Worm (Caenorhabditis elegans) whole organism, L1 larva: ENCODE data around the gene K08F9.3.

Experiments used
- grh-1 ChIP-seq: fragments of 200-800 bp; sonication (Bioruptor generic); IDR thresholded peaks from 2 replicates; pipeline ENCODE4 v1.3.6; 2022; ENCODE audit warnings: missing genetic modification reagents, missing genetic modification characterization, missing compliant biosample characterization
- jun-1 ChIP-seq: fragments of 150-350 bp; optimal IDR thresholded peaks from 2 replicates; lab custom pipeline; 2014; ENCODE audit warnings: missing biosample characterization, missing genetic modification reagents, missing genetic modification characterization
- nhr-237 ChIP-seq: fragments of 150-350 bp; optimal IDR thresholded peaks from 2 replicates; lab custom pipeline; 2014; ENCODE audit warnings: missing biosample characterization, missing genetic modification characterization
- sox-4 ChIP-seq: sonication (generic microtip); optimal IDR thresholded peaks from 2 replicates; lab custom pipeline; 2016; ENCODE audit warnings: missing genetic modification characterization, missing compliant biosample characterization
- unc-62 ChIP-seq: fragments of 150-350 bp; optimal IDR thresholded peaks from 2 replicates; lab custom pipeline; 2014; ENCODE audit warnings: missing biosample characterization, missing genetic modification reagents, missing genetic modification characterization
- ztf-4 ChIP-seq: fragments of 150-350 bp; optimal IDR thresholded peaks from 2 replicates; lab custom pipeline; 2014; ENCODE audit warnings: missing biosample characterization, missing genetic modification characterization

DNA sequence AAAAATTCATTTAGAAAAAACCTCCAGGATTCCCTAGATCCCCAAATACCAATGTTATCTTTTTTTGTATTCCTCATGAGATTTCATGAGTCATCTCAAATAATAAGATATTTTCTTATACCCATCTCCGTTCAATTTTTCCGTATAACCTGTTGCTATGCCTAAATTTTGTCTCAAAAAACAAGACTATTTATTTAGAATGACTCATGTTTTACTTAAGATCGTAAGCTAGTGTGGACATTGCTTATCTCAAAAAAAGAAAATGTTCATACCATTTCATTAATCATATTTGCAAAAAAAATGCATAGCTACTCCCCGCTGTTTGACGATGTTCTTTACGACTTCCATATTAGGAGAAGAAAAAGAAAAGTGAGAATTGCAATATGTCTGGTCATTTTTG lies at the start of gene K08F9.3:
- TF ChIP-seq grh-1 (GFP tag; lab: Robert Waterston, UW) (no peak), nhr-237 (tag; lab: Kevin White, UChicago) (no peak), ztf-4 (tag; lab: Kevin White, UChicago) (no peak), jun-1 (tag; lab: Kevin White, UChicago) (no peak), unc-62 (no peak), sox-4 (tag; lab: Kevin White, UChicago) (no peak)
